Fruit fly (Drosophila melanogaster): Measurements from ENCODE around the gene MagR.

MagR gene

DNA sequence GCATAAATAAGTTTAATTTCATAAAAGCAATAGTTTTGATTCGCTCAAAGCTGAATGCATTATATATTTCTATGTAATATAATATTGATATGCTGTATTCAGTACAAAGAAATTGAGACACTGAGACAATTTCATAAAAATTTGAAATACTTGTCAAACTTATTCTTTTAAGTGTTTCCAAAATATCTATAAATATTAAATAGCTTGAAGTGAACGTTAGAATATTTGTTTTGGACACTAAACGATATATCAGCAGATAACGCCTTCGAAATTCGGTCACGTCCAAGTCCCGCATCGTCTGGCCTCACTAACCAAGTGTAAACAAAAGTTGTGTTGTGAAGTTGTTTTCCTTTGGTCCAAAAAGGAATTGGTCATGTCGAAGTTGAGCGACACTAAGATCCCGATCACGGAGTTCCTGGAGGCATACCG, 23.3 kb upstream of the MagR start:
- TF ChIP-seq nerfin-2 (GFP tag; IDR thresholded peaks at IDR 0.05; ENCODE audit: partially characterized antibody) (no peak), CG8359 (GFP tag; optimal IDR thresholded peaks at IDR 0.05; ENCODE audit: borderline replicate concordance) (no peak), pb (GFP tag; optimal IDR thresholded peaks at IDR 0.05) (no peak), CG11085 (GFP tag; IDR thresholded peaks at IDR 0.05) (no peak), CG14710 (tag; optimal IDR thresholded peaks at IDR 0.05) (peak; percentile 72), CG9727 (GFP tag; optimal IDR thresholded peaks at IDR 0.05) (peak; percentile 5), Dp (GFP tag; optimal IDR thresholded peaks at IDR 0.05) (peak; percentile 3), bcd (GFP tag; optimal IDR thresholded peaks at IDR 0.05) (no peak), BEAF-32 (GFP tag; optimal IDR thresholded peaks at IDR 0.05) (peak; percentile 72), nmo (GFP tag; optimal IDR thresholded peaks at IDR 0.05) (no peak), D19B (GFP tag; optimal IDR thresholded peaks at IDR 0.05) (no peak), trem (tag; optimal IDR thresholded peaks at IDR 0.05) (no peak), CG13123 (GFP tag; optimal IDR thresholded peaks at IDR 0.05) (no peak), Hr51 (GFP tag; optimal IDR thresholded peaks at IDR 0.05) (no peak), amos (GFP tag; IDR thresholded peaks at IDR 0.05; ENCODE audit: partially characterized antibody) (0 out of 2 replicates have a peak, but pooled peaks have one; percentile 8), CG17361 (GFP tag; IDR thresholded peaks at IDR 0.05) (peak; percentile 23; the same call in 1 of the 3 replicates), CG17568 (GFP tag; optimal IDR thresholded peaks at IDR 0.05) (no peak), tll (GFP tag; optimal IDR thresholded peaks at IDR 0.05) (no peak), Max (GFP tag; optimal IDR thresholded peaks at IDR 0.05) (peak; percentile 4), her (GFP tag; optimal IDR thresholded peaks at IDR 0.05) (no peak), abd-A (tag; optimal IDR thresholded peaks at IDR 0.05) (no peak), CG6813 (GFP tag; optimal IDR thresholded peaks at IDR 0.05) (no peak), CG4617 (GFP tag; optimal IDR thresholded peaks at IDR 0.05; ENCODE audit: borderline replicate concordance) (peak; percentile 13), CG17359 (tag; optimal IDR thresholded peaks at IDR 0.05) (no peak), CG15601 (tag; optimal IDR thresholded peaks at IDR 0.05) (peak; percentile 7), Hey (tag; optimal IDR thresholded peaks at IDR 0.05) (no peak), E2f1 (GFP tag; IDR thresholded peaks at IDR 0.05) (no peak), croc (GFP tag; conservative IDR thresholded peaks at IDR 0.05) (no peak), CG9797 (GFP tag; optimal IDR thresholded peaks at IDR 0.05) (peak; percentile 42), CG10267 (tag; optimal IDR thresholded peaks at IDR 0.05) (peak; percentile 7), CG12299 (tag; optimal IDR thresholded peaks at IDR 0.05) (no peak), yki (optimal IDR thresholded peaks at IDR 0.05) (no peak), HLHmδ (GFP tag; optimal IDR thresholded peaks at IDR 0.05) (no peak), gfzf (GFP tag; optimal IDR thresholded peaks at IDR 0.05) (peak; percentile 61), btn (GFP tag; optimal IDR thresholded peaks at IDR 0.05) (no peak), CG3995 (GFP tag; optimal IDR thresholded peaks at IDR 0.05) (peak; percentile 85), Hand (GFP tag; optimal IDR thresholded peaks at IDR 0.05) (no peak), CG30431 (GFP tag; optimal IDR thresholded peaks at IDR 0.05) (no peak), Sin3A (optimal IDR thresholded peaks at IDR 0.05) (peak; percentile 21), CG18011 (GFP tag; optimal IDR thresholded peaks at IDR 0.05) (no peak), klu (GFP tag; IDR thresholded peaks at IDR 0.05) (no peak), ftz-f1 (GFP tag; optimal IDR thresholded peaks at IDR 0.05) (no peak), HLH54F (GFP tag; optimal IDR thresholded peaks at IDR 0.05) (no peak), Myb (GFP tag; optimal IDR thresholded peaks at IDR 0.05) (no peak), oc (tag; optimal IDR thresholded peaks at IDR 0.05) (no peak), CG18599 (GFP tag; optimal IDR thresholded peaks at IDR 0.05) (no peak), CG2116 (GFP tag; optimal IDR thresholded peaks at IDR 0.05) (peak; percentile 18), Mad (GFP tag; optimal IDR thresholded peaks at IDR 0.05) (no peak), sc (optimal IDR thresholded peaks at IDR 0.05) (no peak), sc (GFP tag; optimal IDR thresholded peaks at IDR 0.05) (no peak)

All from whole organism, embryonic.